Worm (Caenorhabditis elegans) whole organism, L4/young adult: ENCODE results near the gene T05A7.6.

Source experiments
- W03F9.2 ChIP-seq: fragments of 150-350 bp; optimal IDR thresholded peaks from 2 replicates; lab custom pipeline; 2014; ENCODE audit warnings: missing biosample characterization, missing genetic modification characterization
- him-1 ChIP-seq: sonication (generic microtip); optimal IDR thresholded peaks from 2 replicates; lab custom pipeline; 2016; ENCODE audit warnings: missing genotype, missing genetic modification reagents, missing genetic modification characterization, missing compliant biosample characterization

- TF ChIP-seq him-1 (tag; lab: Kevin White, UChicago) (no peak), W03F9.2 (tag; lab: Kevin White, UChicago) (no peak)
Observed at ce11 chrII:4640748-4641147, 30.8 kb downstream of the T05A7.6 start.
